Worm (Caenorhabditis elegans) whole organism, L1 larva: ENCODE measurements around the gene dpy-2.

Source experiments
- C04F5.9 ChIP-seq: sonication (generic microtip); optimal IDR thresholded peaks from 2 replicates; lab custom pipeline; 2016; ENCODE audit warnings: missing genetic modification characterization, missing compliant biosample characterization
- C16A3.4 ChIP-seq: fragments of 150-350 bp; optimal IDR thresholded peaks from 2 replicates; lab custom pipeline; 2014; ENCODE audit warnings: missing biosample characterization, missing genetic modification characterization
- C34B4.2 ChIP-seq: sonication (generic microtip); optimal IDR thresholded peaks from 2 replicates; lab custom pipeline; 2017; ENCODE audit warnings: mild to moderate bottlenecking, missing genetic modification characterization, missing compliant biosample characterization
- F16B12.6 ChIP-seq: fragments of 150-350 bp; optimal IDR thresholded peaks from 2 replicates; lab custom pipeline; 2014; ENCODE audit warnings: missing biosample characterization, missing genetic modification characterization
- alr-1 ChIP-seq: fragments of 200-800 bp; sonication (Bioruptor generic); optimal IDR thresholded peaks from 2 replicates; lab custom pipeline; 2018; ENCODE audit warnings: borderline replicate concordance, mild to moderate bottlenecking, missing genetic modification characterization, missing compliant biosample characterization
- aly-2 ChIP-seq: fragments of 150-350 bp; optimal IDR thresholded peaks from 2 replicates; lab custom pipeline; 2014; ENCODE audit warnings: missing biosample characterization, missing genetic modification characterization
- ceh-63 ChIP-seq: fragments of 200-800 bp; sonication (Bioruptor generic); optimal IDR thresholded peaks from 2 replicates; lab custom pipeline; 2018; ENCODE audit warnings: mild to moderate bottlenecking, missing genetic modification characterization, missing compliant biosample characterization
- ceh-8 ChIP-seq: fragments of 200-800 bp; sonication (Bioruptor generic); optimal IDR thresholded peaks from 2 replicates; lab custom pipeline; 2018; ENCODE audit warnings: mild to moderate bottlenecking, missing genetic modification characterization, moderate library complexity, missing compliant biosample characterization
- ceh-82 ChIP-seq, 3 experiments: fragments of 150-350 bp in 1 of 3; sonication (generic microtip) in 2 of 3; optimal IDR thresholded peaks; 2 replicates each; lab custom pipeline; 2014 to 2017; ENCODE audit warnings: missing biosample characterization in 3 of 3, missing genetic modification characterization in 3 of 3
- ces-1 ChIP-seq: fragments of 150-350 bp; optimal IDR thresholded peaks from 2 replicates; lab custom pipeline; 2014; ENCODE audit warnings: missing biosample characterization, missing genetic modification reagents, missing genetic modification characterization
- dsc-1 ChIP-seq: sonication (generic microtip); optimal IDR thresholded peaks from 2 replicates; lab custom pipeline; 2016; ENCODE audit warnings: mild to moderate bottlenecking, missing genetic modification characterization, missing compliant biosample characterization
- efl-1 ChIP-seq, 4 experiments: fragments of 150-350 bp; optimal IDR thresholded peaks in 3 of 4; peaks in 1 of 4; 1 replicate in 1 of 4; 2 replicates in 3 of 4; lab custom pipeline; 2014; ENCODE audit warnings: missing biosample characterization in 2 of 4, missing genetic modification characterization in 2 of 4, missing genetic modification reagents in 2 of 4
- egl-13 ChIP-seq: sonication (generic microtip); optimal IDR thresholded peaks from 2 replicates; lab custom pipeline; 2016; ENCODE audit warnings: missing genotype, missing genetic modification reagents, missing genetic modification characterization, missing compliant biosample characterization
- fkh-10 ChIP-seq: sonication (generic microtip); optimal IDR thresholded peaks from 2 replicates; lab custom pipeline; 2017; ENCODE audit warnings: missing biosample characterization, missing genetic modification reagents, missing genetic modification characterization
- fkh-4 ChIP-seq: sonication (generic microtip); optimal IDR thresholded peaks from 2 replicates; lab custom pipeline; 2016; ENCODE audit warnings: missing compliant biosample characterization, missing genetic modification characterization, borderline replicate concordance
- hlh-17 ChIP-seq: fragments of 200-800 bp; sonication (Bioruptor generic); optimal IDR thresholded peaks from 2 replicates; lab custom pipeline; 2018; ENCODE audit warnings: missing genetic modification characterization, mild to moderate bottlenecking, missing compliant biosample characterization, moderate library complexity, borderline replicate concordance
- hlh-4 ChIP-seq: sonication (generic microtip); optimal IDR thresholded peaks from 2 replicates; lab custom pipeline; 2016; ENCODE audit warnings: mild to moderate bottlenecking, missing genetic modification characterization, missing compliant biosample characterization
- hpl-2 ChIP-seq: fragments of 150-350 bp; optimal IDR thresholded peaks from 2 replicates; lab custom pipeline; 2014; ENCODE audit warnings: missing biosample characterization, missing genetic modification reagents, missing genetic modification characterization
- irx-1 ChIP-seq: sonication (generic microtip); optimal IDR thresholded peaks from 2 replicates; lab custom pipeline; 2016; ENCODE audit warnings: missing genetic modification characterization, missing compliant biosample characterization
- lin-13 ChIP-seq: fragments of 150-350 bp; optimal IDR thresholded peaks from 2 replicates; lab custom pipeline; 2014; ENCODE audit warnings: missing biosample characterization, missing genetic modification reagents, missing genetic modification characterization
- lin-15B ChIP-seq: fragments of 150-350 bp; sonication (generic microtip); optimal IDR thresholded peaks from 3 replicates; lab custom pipeline; 2014; ENCODE audit warnings: missing biosample characterization, missing genetic modification characterization
- lin-39 ChIP-seq: fragments of 150-350 bp; optimal IDR thresholded peaks from 2 replicates; lab custom pipeline; 2014; ENCODE audit warnings: missing biosample characterization, missing genetic modification reagents, missing genetic modification characterization
- mdl-1 ChIP-seq, 2 experiments: fragments of 150-350 bp; optimal IDR thresholded peaks; 2 replicates each; lab custom pipeline; 2014 to 2017; ENCODE audit warnings: missing biosample characterization in 2 of 2, missing genetic modification characterization in 2 of 2, inconsistent platforms in 1 of 2
- mef-2 ChIP-seq: fragments of 150-350 bp; optimal IDR thresholded peaks from 2 replicates; lab custom pipeline; 2014; ENCODE audit warnings: missing biosample characterization, missing genetic modification characterization
- mep-1 ChIP-seq: fragments of 150-350 bp; optimal IDR thresholded peaks from 2 replicates; lab custom pipeline; 2014; ENCODE audit warnings: missing biosample characterization, missing genetic modification characterization
- nhr-12 ChIP-seq: sonication (generic microtip); optimal IDR thresholded peaks from 2 replicates; lab custom pipeline; 2017; ENCODE audit warnings: missing biosample characterization, missing genetic modification characterization
- nhr-19 ChIP-seq: fragments of 200-800 bp; sonication (Bioruptor generic); conservative IDR thresholded peaks from 2 replicates; pipeline ENCODE4 v1.3.6; 2022; ENCODE audit warnings: missing genetic modification characterization, missing compliant biosample characterization
- nhr-237 ChIP-seq: fragments of 150-350 bp; optimal IDR thresholded peaks from 2 replicates; lab custom pipeline; 2014; ENCODE audit warnings: missing biosample characterization, missing genetic modification characterization
- nhr-28 ChIP-seq: fragments of 150-350 bp; optimal IDR thresholded peaks from 2 replicates; lab custom pipeline; 2014; ENCODE audit warnings: missing biosample characterization, missing genetic modification characterization
- nhr-47 ChIP-seq: sonication (generic microtip); optimal IDR thresholded peaks from 2 replicates; lab custom pipeline; 2016; ENCODE audit warnings: mild to moderate bottlenecking, missing genetic modification characterization, moderate library complexity, missing compliant biosample characterization
- nhr-71 ChIP-seq: sonication (generic microtip); optimal IDR thresholded peaks from 2 replicates; lab custom pipeline; 2016; ENCODE audit warnings: mild to moderate bottlenecking, missing genetic modification characterization, moderate library complexity, missing compliant biosample characterization
- nhr-85 ChIP-seq: sonication (generic microtip); peaks from one replicate; lab custom pipeline; 2016; ENCODE audit warnings: missing genetic modification characterization, inconsistent platforms, missing compliant biosample characterization
- pax-3 ChIP-seq: fragments of 200-800 bp; sonication (Bioruptor generic); optimal IDR thresholded peaks from 2 replicates; lab custom pipeline; 2018; ENCODE audit warnings: mild to moderate bottlenecking, missing genetic modification characterization, moderate library complexity, missing compliant biosample characterization
- pqm-1 ChIP-seq: sonication (generic microtip); optimal IDR thresholded peaks from 3 replicates; lab custom pipeline; 2017; ENCODE audit warnings: missing biosample characterization, missing genetic modification characterization
- snpc-4 ChIP-seq: fragments of 150-350 bp; optimal IDR thresholded peaks from 2 replicates; lab custom pipeline; 2014; ENCODE audit warnings: missing biosample characterization, missing genetic modification characterization
- sox-4 ChIP-seq: sonication (generic microtip); optimal IDR thresholded peaks from 2 replicates; lab custom pipeline; 2016; ENCODE audit warnings: missing genetic modification characterization, missing compliant biosample characterization
- sptf-1 ChIP-seq: fragments of 150-350 bp; optimal IDR thresholded peaks from 2 replicates; lab custom pipeline; 2014; ENCODE audit warnings: missing biosample characterization, missing genetic modification characterization
- sup-37 ChIP-seq: fragments of 200-800 bp; sonication (Bioruptor generic); optimal IDR thresholded peaks from 2 replicates; lab custom pipeline; 2018; ENCODE audit warnings: mild to moderate bottlenecking, missing genetic modification characterization, missing compliant biosample characterization
- tlp-1 ChIP-seq: fragments of 150-350 bp; optimal IDR thresholded peaks from 2 replicates; lab custom pipeline; 2014; ENCODE audit warnings: missing biosample characterization, missing genetic modification characterization
- unc-130 ChIP-seq: fragments of 150-350 bp; optimal IDR thresholded peaks from 2 replicates; lab custom pipeline; 2017; ENCODE audit warnings: missing biosample characterization, missing genetic modification characterization, inconsistent platforms
- unc-86 ChIP-seq: sonication (generic microtip); optimal IDR thresholded peaks from 2 replicates; lab custom pipeline; 2016; ENCODE audit warnings: missing genetic modification characterization, missing compliant biosample characterization
- vab-15 ChIP-seq: sonication (generic microtip); optimal IDR thresholded peaks from 2 replicates; lab custom pipeline; 2017; ENCODE audit warnings: missing genotype, mild to moderate bottlenecking, missing genetic modification characterization, missing compliant biosample characterization
- zag-1 ChIP-seq: fragments of 150-350 bp; optimal IDR thresholded peaks from 2 replicates; lab custom pipeline; 2014; ENCODE audit warnings: missing biosample characterization, missing genetic modification characterization
- zip-4 ChIP-seq: fragments of 200-800 bp; sonication (Bioruptor generic); optimal IDR thresholded peaks from 2 replicates; lab custom pipeline; 2018; ENCODE audit warnings: mild to moderate bottlenecking, missing genetic modification characterization, moderate library complexity, missing compliant biosample characterization
- ztf-11 ChIP-seq, 2 experiments: sonication (generic microtip); optimal IDR thresholded peaks; 2 replicates each; lab custom pipeline; 2016 to 2017; ENCODE audit warnings: missing genetic modification characterization in 2 of 2, missing biosample characterization in 1 of 2, missing compliant biosample characterization in 1 of 2

dpy-2 gene

DNA sequence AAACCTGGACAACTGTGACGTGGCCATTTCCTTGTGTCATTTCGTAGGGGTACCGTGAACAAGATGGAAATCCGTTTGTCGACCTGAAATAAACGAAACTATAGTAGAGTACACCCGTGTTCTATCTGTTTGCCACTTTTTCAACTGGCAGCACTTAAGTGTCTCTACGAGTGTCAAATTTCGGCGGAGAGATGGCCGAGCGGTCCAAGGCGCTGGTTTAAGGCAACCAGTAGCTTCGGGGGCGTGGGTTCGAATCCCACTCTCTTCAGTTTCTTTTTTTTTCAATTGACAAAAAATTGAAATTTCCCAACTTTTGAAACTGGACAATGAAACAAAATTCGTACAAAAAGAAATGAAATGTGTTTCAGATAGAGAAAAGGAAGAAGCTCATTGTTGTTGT is 7.5 kb downstream of the dpy-2 start (continued):
- TF ChIP-seq nhr-85 (no peak), lin-15B (tag; lab: Kevin White, UChicago) (no peak), nhr-237 (tag; lab: Kevin White, UChicago) (no peak), zip-4 (GFP tag; lab: Kevin White, UChicago) (no peak), C34B4.2 (tag; lab: Kevin White, UChicago) (no peak), alr-1 (tag; lab: Kevin White, UChicago) (no peak), nhr-47 (tag; lab: Kevin White, UChicago) (peak; percentile 52), nhr-19 (GFP tag; lab: Robert Waterston, UW) (peak; percentile 64), lin-39 (tag; lab: Kevin White, UChicago) (no peak), irx-1 (tag; lab: Kevin White, UChicago) (peak; percentile 32), tlp-1 (no peak), unc-86 (no peak), ztf-11 (tag; optimal IDR thresholded peaks at IDR 0.05; lab: Kevin White, UChicago) (no peak), sox-4 (tag; lab: Kevin White, UChicago) (no peak), F16B12.6 (tag; lab: Kevin White, UChicago) (no peak), C16A3.4 (no peak), fkh-10 (no peak), sup-37 (no peak), ceh-8 (GFP tag; lab: Kevin White, UChicago) (no peak), sptf-1 (tag; lab: Kevin White, UChicago) (no peak), hlh-4 (no peak), nhr-28 (tag; lab: Kevin White, UChicago) (no peak), efl-1 (optimal IDR thresholded peaks at IDR 0.05; lab: Kevin White, UChicago) (peak in 1 of 2 experiments; percentile 31), efl-1 (GFP tag; optimal IDR thresholded peaks at IDR 0.05 in 1 of 2; lab: Kevin White, UChicago) (peak; percentile 17 to 89), C04F5.9 (tag; lab: Kevin White, UChicago) (no peak), pqm-1 (tag; lab: Kevin White, UChicago) (no peak), vab-15 (tag; lab: Kevin White, UChicago) (no peak), dsc-1 (peak; percentile 55), mef-2 (tag; lab: Kevin White, UChicago) (no peak), aly-2 (tag; lab: Kevin White, UChicago) (no peak), pax-3 (tag; lab: Kevin White, UChicago) (no peak), fkh-4 (tag; lab: Kevin White, UChicago) (no peak), nhr-71 (peak; percentile 56), snpc-4 (no peak), ceh-82 (tag; optimal IDR thresholded peaks at IDR 0.05; lab: Kevin White, UChicago) (peak in 1 of 3 experiments; percentile 12), ceh-63 (GFP tag; lab: Kevin White, UChicago) (no peak), mdl-1 (tag; optimal IDR thresholded peaks at IDR 0.05; lab: Kevin White, UChicago) (no peak), hpl-2 (no peak), hlh-17 (no peak), nhr-12 (tag; lab: Kevin White, UChicago) (no peak), zag-1 (tag; lab: Kevin White, UChicago) (no peak), egl-13 (tag; lab: Kevin White, UChicago) (no peak), lin-13 (GFP tag; lab: Kevin White, UChicago) (no peak), mep-1 (peak; percentile 1), unc-130 (tag; lab: Kevin White, UChicago) (no peak), ces-1 (GFP tag; lab: Kevin White, UChicago) (no peak)
